Worm (Caenorhabditis elegans) whole organism, L4/young adult: ENCODE measurements around the gene cpr-5.

ENCODE experiments used
- W03F9.2 ChIP-seq: fragments of 150-350 bp; optimal IDR thresholded peaks from 2 replicates; lab custom pipeline; 2014; ENCODE audit warnings: missing biosample characterization, missing genetic modification characterization
- dao-5 ChIP-seq: sonication (generic microtip); optimal IDR thresholded peaks from 2 replicates; lab custom pipeline; 2016; ENCODE audit warnings: missing genotype, missing genetic modification characterization, moderate library complexity, missing compliant biosample characterization
- him-1 ChIP-seq: sonication (generic microtip); optimal IDR thresholded peaks from 2 replicates; lab custom pipeline; 2016; ENCODE audit warnings: missing genotype, missing genetic modification reagents, missing genetic modification characterization, missing compliant biosample characterization

DNA sequence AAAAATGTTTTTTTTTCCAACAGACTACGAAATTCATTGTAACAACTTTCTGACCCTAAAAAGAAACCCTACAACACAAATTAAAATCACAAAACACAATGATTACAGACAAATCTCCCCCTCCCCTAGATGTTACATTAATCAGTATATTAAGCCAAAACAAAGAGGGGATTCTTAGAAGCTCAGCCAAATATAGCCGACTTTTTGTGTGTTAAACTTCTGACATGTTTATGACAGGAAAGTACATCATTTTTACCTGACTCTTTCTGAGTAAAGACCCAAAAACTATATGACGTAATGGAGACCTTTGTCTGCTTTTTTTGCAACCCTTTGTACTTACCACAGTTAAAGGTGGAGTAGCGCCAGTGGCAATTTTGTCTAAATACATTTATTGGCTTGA, 13.7 kb downstream of the cpr-5 start:
- TF ChIP-seq W03F9.2 (tag; lab: Kevin White, UChicago) (no peak), dao-5 (no peak), him-1 (tag; lab: Kevin White, UChicago) (no peak)
